Worm (Caenorhabditis elegans): ENCODE measurements around the gene ZC250.5.

ce11 chrV:5846729-5847128, 41.2 kb downstream of the ZC250.5 start:
- TF ChIP-seq lsy-27 (tag; optimal IDR thresholded peaks at IDR 0.05; ENCODE audit: borderline replicate concordance, insufficient read depth) (no peak), fkh-3 (tag; optimal IDR thresholded peaks at IDR 0.05) (no peak), hmg-20 (GFP tag; IDR thresholded peaks at IDR 0.05) (no peak), F10E7.11 (tag; optimal IDR thresholded peaks at IDR 0.05) (no peak), snpc-4 (GFP tag; optimal IDR thresholded peaks at IDR 0.05) (no peak), snpc-4 (tag; optimal IDR thresholded peaks at IDR 0.05) (no peak), lin-35 (GFP tag; optimal IDR thresholded peaks at IDR 0.05) (no peak), hlh-26 (GFP tag; conservative IDR thresholded peaks at IDR 0.05) (no peak), ets-4 (GFP tag; optimal IDR thresholded peaks at IDR 0.05) (no peak), ama-1 (optimal IDR thresholded peaks at IDR 0.05) (no peak), ama-1 (GFP tag; optimal IDR thresholded peaks at IDR 0.05) (no peak), sea-2 (GFP tag; IDR thresholded peaks at IDR 0.05) (no peak), B0019.2 (GFP tag; conservative IDR thresholded peaks at IDR 0.05) (no peak)

Data from whole organism, young adult.